Worm (Caenorhabditis elegans) whole organism, L2 larva: Measurements from ENCODE around the gene Y55D9A.2.

ENCODE experiments used
- C34F6.9 ChIP-seq: fragments of 150-350 bp; optimal IDR thresholded peaks from 2 replicates; lab custom pipeline; 2014; ENCODE audit warnings: missing biosample characterization, missing genetic modification characterization
- F13H6.1 ChIP-seq: sonication (generic microtip); optimal IDR thresholded peaks from 2 replicates; lab custom pipeline; 2016; ENCODE audit warnings: missing genetic modification characterization, missing compliant biosample characterization
- Y55F3AM.14 ChIP-seq: fragments of 200-800 bp; sonication (Bioruptor generic); optimal IDR thresholded peaks from 2 replicates; lab custom pipeline; 2018; ENCODE audit warnings: mild to moderate bottlenecking, missing genetic modification characterization, missing compliant biosample characterization
- ZK546.5 ChIP-seq: sonication (generic microtip); optimal IDR thresholded peaks from 2 replicates; lab custom pipeline; 2017; ENCODE audit warnings: missing biosample characterization, missing genetic modification characterization
- aly-2 ChIP-seq: fragments of 150-350 bp; optimal IDR thresholded peaks from 2 replicates; lab custom pipeline; 2014; ENCODE audit warnings: missing biosample characterization, missing genetic modification characterization
- ama-1 ChIP-seq: fragments of 150-350 bp; optimal IDR thresholded peaks from 2 replicates; lab custom pipeline; 2018; ENCODE audit warnings: inconsistent platforms
- blmp-1 ChIP-seq: sonication (generic microtip); optimal IDR thresholded peaks from 2 replicates; lab custom pipeline; 2017; ENCODE audit warnings: missing genetic modification characterization, mild to moderate bottlenecking, missing compliant biosample characterization, antibody characterized with exemption, moderate library complexity; ENCODE audit not compliant: insufficient read depth
- ceh-16 ChIP-seq: fragments of 150-350 bp; optimal IDR thresholded peaks from 2 replicates; lab custom pipeline; 2014; ENCODE audit warnings: missing biosample characterization, missing genetic modification characterization
- crh-2 ChIP-seq: sonication (generic microtip); optimal IDR thresholded peaks from 2 replicates; lab custom pipeline; 2017; ENCODE audit warnings: missing biosample characterization, missing genetic modification characterization
- egl-27 ChIP-seq: sonication (generic microtip); optimal IDR thresholded peaks from 3 replicates; lab custom pipeline; 2017; ENCODE audit warnings: missing biosample characterization, missing genetic modification reagents, missing genetic modification characterization
- elt-1 ChIP-seq: fragments of 150-350 bp; optimal IDR thresholded peaks from 2 replicates; lab custom pipeline; 2014; ENCODE audit warnings: missing biosample characterization, missing genetic modification characterization
- fos-1 ChIP-seq: fragments of 150-350 bp; optimal IDR thresholded peaks from 2 replicates; lab custom pipeline; 2014; ENCODE audit warnings: missing biosample characterization, missing genetic modification characterization
- lin-13 ChIP-seq: fragments of 150-350 bp; optimal IDR thresholded peaks from 2 replicates; lab custom pipeline; 2014; ENCODE audit warnings: missing biosample characterization, missing genetic modification reagents, missing genetic modification characterization
- lin-39 ChIP-seq: fragments of 150-350 bp; optimal IDR thresholded peaks from 2 replicates; lab custom pipeline; 2014; ENCODE audit warnings: missing biosample characterization, missing genetic modification reagents, missing genetic modification characterization
- lsy-2 ChIP-seq, 2 experiments: fragments of 150-350 bp in 1 of 2; sonication (generic microtip) in 1 of 2; optimal IDR thresholded peaks; 2 replicates each; lab custom pipeline; 2014 to 2017; ENCODE audit warnings: missing biosample characterization in 2 of 2, missing genetic modification characterization in 2 of 2
- mab-5 ChIP-seq: fragments of 150-350 bp; optimal IDR thresholded peaks from 2 replicates; lab custom pipeline; 2014; ENCODE audit warnings: missing biosample characterization, missing genetic modification characterization
- mbf-1 ChIP-seq: sonication (generic microtip); optimal IDR thresholded peaks from 2 replicates; lab custom pipeline; 2017; ENCODE audit warnings: missing biosample characterization, missing genetic modification characterization
- mdl-1 ChIP-seq, 2 experiments: fragments of 150-350 bp in 1 of 2; sonication (generic microtip) in 1 of 2; optimal IDR thresholded peaks; 2 replicates each; lab custom pipeline; 2017; ENCODE audit warnings: missing biosample characterization in 2 of 2, missing genetic modification characterization in 2 of 2
- nhr-10 ChIP-seq: sonication (generic microtip); optimal IDR thresholded peaks from 2 replicates; lab custom pipeline; 2017; ENCODE audit warnings: missing biosample characterization, missing genetic modification characterization
- nhr-11 ChIP-seq: fragments of 150-350 bp; optimal IDR thresholded peaks from 2 replicates; lab custom pipeline; 2014; ENCODE audit warnings: missing biosample characterization, missing genetic modification characterization
- nhr-129 ChIP-seq: fragments of 150-350 bp; optimal IDR thresholded peaks from 2 replicates; lab custom pipeline; 2014; ENCODE audit warnings: missing biosample characterization, missing genetic modification characterization
- nhr-21 ChIP-seq: fragments of 150-350 bp; optimal IDR thresholded peaks from 2 replicates; lab custom pipeline; 2014; ENCODE audit warnings: missing biosample characterization, missing genetic modification characterization
- nhr-237 ChIP-seq: fragments of 150-350 bp; optimal IDR thresholded peaks from 2 replicates; lab custom pipeline; 2014; ENCODE audit warnings: missing biosample characterization, missing genetic modification characterization
- nhr-25 ChIP-seq: fragments of 150-350 bp; sonication (generic microtip); optimal IDR thresholded peaks from 3 replicates; lab custom pipeline; 2014; ENCODE audit warnings: missing biosample characterization, missing genetic modification characterization
- nhr-6 ChIP-seq: fragments of 150-350 bp; optimal IDR thresholded peaks from 2 replicates; lab custom pipeline; 2014; ENCODE audit warnings: missing biosample characterization, missing genetic modification characterization
- peb-1 ChIP-seq: fragments of 150-350 bp; optimal IDR thresholded peaks from 2 replicates; lab custom pipeline; 2014; ENCODE audit warnings: missing biosample characterization, missing genetic modification characterization
- sem-4 ChIP-seq: fragments of 150-350 bp; optimal IDR thresholded peaks from 2 replicates; lab custom pipeline; 2014; ENCODE audit warnings: missing biosample characterization, missing genetic modification reagents, missing genetic modification characterization
- skn-1 ChIP-seq: sonication (generic microtip); optimal IDR thresholded peaks from 2 replicates; lab custom pipeline; 2017; ENCODE audit warnings: missing biosample characterization, missing genetic modification characterization
- sma-3 ChIP-seq: sonication (generic microtip); optimal IDR thresholded peaks from 2 replicates; lab custom pipeline; 2016; ENCODE audit warnings: missing genetic modification reagents, missing genetic modification characterization, missing compliant biosample characterization
- snpc-4 ChIP-seq: fragments of 150-350 bp; optimal IDR thresholded peaks from 2 replicates; lab custom pipeline; 2014; ENCODE audit warnings: missing biosample characterization, missing genetic modification characterization
- unc-39 ChIP-seq: fragments of 150-350 bp; optimal IDR thresholded peaks from 2 replicates; lab custom pipeline; 2014; ENCODE audit warnings: missing biosample characterization, missing genetic modification characterization
- unc-55 ChIP-seq: fragments of 150-350 bp; sonication (generic microtip); optimal IDR thresholded peaks from 3 replicates; lab custom pipeline; 2014; ENCODE audit warnings: missing biosample characterization, missing genetic modification reagents, missing genetic modification characterization
- zag-1 ChIP-seq: fragments of 150-350 bp; optimal IDR thresholded peaks from 2 replicates; lab custom pipeline; 2014; ENCODE audit warnings: missing biosample characterization, missing genetic modification characterization
- ztf-11 ChIP-seq: sonication (generic microtip); optimal IDR thresholded peaks from 2 replicates; lab custom pipeline; 2017; ENCODE audit warnings: missing biosample characterization, missing genetic modification characterization

The Y55D9A.2 gene

ce11 chrIV:12632430-12632829 is 27.2 kb upstream of the Y55D9A.2 start:
- TF ChIP-seq unc-55 (peak; percentile 10), skn-1 (no peak), sem-4 (peak; percentile 0), nhr-25 (peak; percentile 9), snpc-4 (tag; lab: Kevin White, UChicago) (no peak), ceh-16 (tag; lab: Kevin White, UChicago) (no peak), mab-5 (peak; percentile 24), C34F6.9 (tag; lab: Kevin White, UChicago) (peak; percentile 36)

ce11 chrIV:12630922-12631321 is 25.7 kb upstream of the Y55D9A.2 start, which contains the start of gene ark-1:
Gene ark-1, minus strand, starts transcription at chrIV:12631022.
- no peak for TF ChIP-seq nhr-6 (tag; lab: Kevin White, UChicago)
- TF ChIP-seq nhr-129 (tag; lab: Kevin White, UChicago), result no peak
- no peak for TF ChIP-seq lin-13 (GFP tag; lab: Kevin White, UChicago)
- TF ChIP-seq sma-3 (GFP tag; lab: Kevin White, UChicago), result no peak
- TF ChIP-seq C34F6.9 (tag; lab: Kevin White, UChicago), result no peak
- TF ChIP-seq egl-27 (tag; lab: Kevin White, UChicago), result no peak
- no peak for TF ChIP-seq ztf-11 (tag; lab: Kevin White, UChicago)
- TF ChIP-seq mdl-1 (tag; optimal IDR thresholded peaks at IDR 0.05; lab: Kevin White, UChicago), result no peak

- peak; percentile 61 for TF ChIP-seq unc-55
- TF ChIP-seq nhr-129 (tag; lab: Kevin White, UChicago), result peak; percentile 25
- TF ChIP-seq lsy-2 (tag; optimal IDR thresholded peaks at IDR 0.05; lab: Kevin White, UChicago), result peak; percentile 5 to 59
- peak; percentile 19 for TF ChIP-seq lin-13 (GFP tag; lab: Kevin White, UChicago)
- peak; percentile 40 for TF ChIP-seq C34F6.9 (tag; lab: Kevin White, UChicago)
- TF ChIP-seq crh-2 (tag; lab: Kevin White, UChicago), result peak; percentile 20
These were observed 16.4 kb upstream of the Y55D9A.2 start for ce11 chrIV:12621483-12622078.

ce11 chrIV:12620921-12621320 is 15.7 kb upstream of the Y55D9A.2 start:
- TF ChIP-seq zag-1 (tag; lab: Kevin White, UChicago) (no peak), crh-2 (tag; lab: Kevin White, UChicago) (no peak), nhr-11 (no peak), elt-1 (tag; lab: Kevin White, UChicago) (no peak), peb-1 (no peak), fos-1 (tag; lab: Kevin White, UChicago) (no peak), Y55F3AM.14 (no peak), aly-2 (tag; lab: Kevin White, UChicago) (no peak), lin-39 (tag; lab: Kevin White, UChicago) (no peak), F13H6.1 (no peak), nhr-10 (tag; lab: Kevin White, UChicago) (no peak), unc-39 (tag; lab: Kevin White, UChicago) (no peak), nhr-25 (no peak), mdl-1 (tag; optimal IDR thresholded peaks at IDR 0.05; lab: Kevin White, UChicago) (no peak), sma-3 (GFP tag; lab: Kevin White, UChicago) (no peak), nhr-6 (tag; lab: Kevin White, UChicago) (no peak), ceh-16 (tag; lab: Kevin White, UChicago) (no peak)

- TF ChIP-seq C34F6.9 (tag; lab: Kevin White, UChicago) (no peak), Y55F3AM.14 (no peak), zag-1 (tag; lab: Kevin White, UChicago) (no peak), nhr-21 (no peak), egl-27 (tag; lab: Kevin White, UChicago) (no peak), skn-1 (no peak), blmp-1 (tag; lab: Kevin White, UChicago) (no peak), unc-39 (tag; lab: Kevin White, UChicago) (no peak), aly-2 (tag; lab: Kevin White, UChicago) (no peak), nhr-237 (tag; lab: Kevin White, UChicago) (no peak), ama-1 (lab: Kevin White, UChicago) (no peak), mbf-1 (tag; lab: Kevin White, UChicago) (no peak), sma-3 (GFP tag; lab: Kevin White, UChicago) (no peak), ZK546.5 (tag; lab: Kevin White, UChicago) (no peak), nhr-6 (tag; lab: Kevin White, UChicago) (no peak), peb-1 (no peak), lin-39 (tag; lab: Kevin White, UChicago) (no peak)
These were observed 13.6 kb upstream of the Y55D9A.2 start for ce11 chrIV:12618877-12619276.
